Worm (Caenorhabditis elegans) whole organism, L3 larva: Measurements from ENCODE around the gene wago-4.

ENCODE experiments used
- ZK546.5 ChIP-seq: sonication (generic microtip); optimal IDR thresholded peaks from 2 replicates; lab custom pipeline; 2017; ENCODE audit warnings: missing biosample characterization, missing genetic modification characterization
- aly-2 ChIP-seq: fragments of 150-350 bp; optimal IDR thresholded peaks from 2 replicates; lab custom pipeline; 2014; ENCODE audit warnings: missing biosample characterization, missing genetic modification characterization
- ceh-82 ChIP-seq: fragments of 150-350 bp; optimal IDR thresholded peaks from 2 replicates; lab custom pipeline; 2014; ENCODE audit warnings: missing biosample characterization, missing genetic modification characterization
- daf-12 ChIP-seq: fragments of 150-350 bp; optimal IDR thresholded peaks from 2 replicates; lab custom pipeline; 2014; ENCODE audit warnings: missing biosample characterization, missing genetic modification reagents, missing genetic modification characterization
- egl-5 ChIP-seq: fragments of 150-350 bp; optimal IDR thresholded peaks from 2 replicates; lab custom pipeline; 2017; ENCODE audit warnings: missing biosample characterization, missing genetic modification reagents, missing genetic modification characterization, inconsistent platforms
- elt-1 ChIP-seq: fragments of 150-350 bp; optimal IDR thresholded peaks from 2 replicates; lab custom pipeline; 2014; ENCODE audit warnings: missing biosample characterization, missing genetic modification characterization
- elt-2 ChIP-seq: sonication (generic microtip); optimal IDR thresholded peaks from 2 replicates; lab custom pipeline; 2016; ENCODE audit warnings: missing genetic modification reagents, mild to moderate bottlenecking, missing genetic modification characterization, missing compliant biosample characterization
- elt-3 ChIP-seq, 3 experiments: fragments of 150-350 bp in 1 of 3; sonication (generic microtip) in 2 of 3; optimal IDR thresholded peaks; 2 replicates in 2 of 3; 4 replicates in 1 of 3; lab custom pipeline; 2014 to 2017; ENCODE audit warnings: missing biosample characterization in 3 of 3, missing genetic modification characterization in 3 of 3
- fkh-10 ChIP-seq: sonication (generic microtip); optimal IDR thresholded peaks from 2 replicates; lab custom pipeline; 2017; ENCODE audit warnings: missing biosample characterization, missing genetic modification reagents, missing genetic modification characterization
- fkh-2 ChIP-seq: fragments of 150-350 bp; optimal IDR thresholded peaks from 2 replicates; lab custom pipeline; 2014; ENCODE audit warnings: missing biosample characterization, missing genetic modification reagents, missing genetic modification characterization
- hmg-11 ChIP-seq: sonication (generic microtip); optimal IDR thresholded peaks from 2 replicates; lab custom pipeline; 2016; ENCODE audit warnings: missing genetic modification characterization, missing compliant biosample characterization
- jun-1 ChIP-seq: fragments of 150-350 bp; optimal IDR thresholded peaks from 2 replicates; lab custom pipeline; 2014; ENCODE audit warnings: missing biosample characterization, missing genetic modification reagents, missing genetic modification characterization
- lin-15B ChIP-seq: fragments of 150-350 bp; optimal IDR thresholded peaks from 2 replicates; lab custom pipeline; 2014; ENCODE audit warnings: missing biosample characterization, missing genetic modification characterization
- lsy-12 ChIP-seq: sonication (generic microtip); optimal IDR thresholded peaks from 2 replicates; lab custom pipeline; 2016; ENCODE audit warnings: mild to moderate bottlenecking, missing genetic modification characterization, missing compliant biosample characterization
- mdl-1 ChIP-seq: fragments of 150-350 bp; optimal IDR thresholded peaks from 2 replicates; lab custom pipeline; 2014; ENCODE audit warnings: missing biosample characterization, missing genetic modification characterization
- nhr-11 ChIP-seq: fragments of 150-350 bp; optimal IDR thresholded peaks from 2 replicates; lab custom pipeline; 2014; ENCODE audit warnings: missing biosample characterization, missing genetic modification characterization
- nhr-237 ChIP-seq: fragments of 150-350 bp; optimal IDR thresholded peaks from 2 replicates; lab custom pipeline; 2014; ENCODE audit warnings: missing biosample characterization, missing genetic modification characterization
- nhr-25 ChIP-seq: sonication (generic microtip); optimal IDR thresholded peaks from 2 replicates; lab custom pipeline; 2017; ENCODE audit warnings: missing biosample characterization, missing genetic modification characterization
- nhr-28 ChIP-seq: fragments of 150-350 bp; optimal IDR thresholded peaks from 2 replicates; lab custom pipeline; 2014; ENCODE audit warnings: missing biosample characterization, missing genetic modification characterization
- nhr-43 ChIP-seq: sonication (generic microtip); optimal IDR thresholded peaks from 2 replicates; lab custom pipeline; 2016; ENCODE audit warnings: mild to moderate bottlenecking, missing genetic modification characterization, missing compliant biosample characterization; ENCODE audit not compliant: poor library complexity, severe bottlenecking
- nhr-67 ChIP-seq: fragments of 150-350 bp; optimal IDR thresholded peaks from 2 replicates; lab custom pipeline; 2014; ENCODE audit warnings: missing biosample characterization, missing genetic modification characterization
- nhr-77 ChIP-seq: fragments of 150-350 bp; optimal IDR thresholded peaks from 2 replicates; lab custom pipeline; 2014; ENCODE audit warnings: missing biosample characterization, missing genetic modification characterization
- skn-1 ChIP-seq: fragments of 150-350 bp; optimal IDR thresholded peaks from 2 replicates; lab custom pipeline; 2014; ENCODE audit warnings: missing biosample characterization, missing genetic modification characterization
- snpc-4 ChIP-seq: fragments of 150-350 bp; optimal IDR thresholded peaks from 2 replicates; lab custom pipeline; 2014; ENCODE audit warnings: missing biosample characterization, missing genetic modification characterization
- unc-62 ChIP-seq: fragments of 150-350 bp; sonication (generic microtip); optimal IDR thresholded peaks from 4 replicates; lab custom pipeline; 2014; ENCODE audit warnings: missing biosample characterization, missing genetic modification reagents, missing genetic modification characterization
- ztf-11 ChIP-seq: fragments of 150-350 bp; optimal IDR thresholded peaks from 2 replicates; lab custom pipeline; 2014; ENCODE audit warnings: missing biosample characterization, missing genetic modification characterization

wago-4 gene

DNA sequence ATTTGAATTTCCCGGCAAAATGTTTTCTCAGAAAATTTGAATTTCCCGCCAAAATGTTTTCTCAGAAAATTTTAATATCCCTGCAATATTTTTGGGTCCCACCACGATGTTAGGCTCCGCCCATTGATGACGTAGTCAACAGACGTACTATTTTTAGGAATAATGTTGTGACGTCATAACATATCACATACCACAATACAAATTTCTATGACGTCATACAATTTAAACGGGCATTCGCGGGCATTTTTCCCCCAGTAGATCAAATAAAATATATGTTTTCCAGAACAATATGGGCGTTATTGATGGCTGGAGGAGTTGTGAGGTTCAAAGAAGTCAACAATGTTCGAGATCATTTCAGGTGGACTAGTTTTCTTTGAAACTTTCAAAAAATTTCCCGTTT lies 46.9 kb downstream of the wago-4 start:
- TF ChIP-seq ZK546.5 (tag; lab: Kevin White, UChicago), result no peak
- TF ChIP-seq ztf-11, result no peak
- no peak for TF ChIP-seq elt-2
- TF ChIP-seq egl-5 (tag; lab: Kevin White, UChicago), result no peak
- no peak for TF ChIP-seq snpc-4 (tag; lab: Kevin White, UChicago)
- no peak for TF ChIP-seq daf-12
- no peak for TF ChIP-seq elt-1
- TF ChIP-seq skn-1 (tag; lab: Kevin White, UChicago), result no peak
- TF ChIP-seq lin-15B, result no peak
- no peak for TF ChIP-seq ceh-82 (tag; lab: Kevin White, UChicago)
- TF ChIP-seq nhr-11 (tag; lab: Kevin White, UChicago), result no peak
- no peak for TF ChIP-seq nhr-67 (tag; lab: Kevin White, UChicago)
- TF ChIP-seq fkh-2 (tag; lab: Kevin White, UChicago), result no peak
- no peak for TF ChIP-seq nhr-28 (tag; lab: Kevin White, UChicago)
- no peak for TF ChIP-seq fkh-10 (GFP tag; lab: Kevin White, UChicago)
- TF ChIP-seq nhr-77 (tag; lab: Kevin White, UChicago), result no peak
- TF ChIP-seq elt-3 (tag; optimal IDR thresholded peaks at IDR 0.05; lab: Kevin White, UChicago), result no peak
- TF ChIP-seq hmg-11 (tag; lab: Kevin White, UChicago), result no peak
- TF ChIP-seq nhr-237 (tag; lab: Kevin White, UChicago), result no peak
- TF ChIP-seq nhr-43 (tag; lab: Kevin White, UChicago), result no peak

- TF ChIP-seq unc-62, result no peak
Observed at ce11 chrII:12968448-12968969, 49.2 kb downstream of the wago-4 start.

DNA sequence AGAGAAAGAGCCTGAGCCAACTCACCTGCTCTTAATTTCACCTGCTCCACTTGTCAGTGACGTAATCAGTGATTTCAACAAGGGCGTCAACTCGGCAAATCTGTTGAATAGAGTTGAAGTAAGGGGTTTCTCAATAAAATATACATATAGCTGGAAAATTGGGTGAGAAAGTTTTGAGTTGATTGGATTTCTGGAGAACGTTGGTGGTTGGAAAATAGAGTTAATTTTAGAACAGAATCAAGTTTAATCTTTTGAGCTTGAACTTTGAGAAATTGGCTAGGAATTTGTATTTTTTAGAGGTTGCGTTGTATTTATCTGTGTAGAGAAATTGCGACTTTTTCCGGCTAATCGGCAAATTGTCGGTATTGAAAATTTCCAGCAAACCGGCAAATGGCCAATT lies 50.3 kb downstream of the wago-4 start, which contains the start of gene Y38F1A.4:
Gene Y38F1A.4 (minus strand): TSS at position 101 of the 400 bp plus-strand sequence.
- TF ChIP-seq daf-12 (no peak), aly-2 (no peak), egl-5 (tag; lab: Kevin White, UChicago) (no peak), jun-1 (tag; lab: Kevin White, UChicago) (no peak), fkh-2 (tag; lab: Kevin White, UChicago) (no peak), lsy-12 (no peak), ZK546.5 (tag; lab: Kevin White, UChicago) (no peak), mdl-1 (tag; lab: Kevin White, UChicago) (no peak), nhr-25 (tag; lab: Kevin White, UChicago) (no peak)
